Worm (Caenorhabditis elegans) whole organism, young adult: Measurements from ENCODE around the gene C52D10.3.

ENCODE experiments used
- B0336.3 ChIP-seq: fragments of 200-800 bp; sonication (Bioruptor generic); IDR thresholded peaks from 2 replicates; pipeline ENCODE4 v1.3.6; 2022; ENCODE audit warnings: missing genetic modification characterization, missing compliant biosample characterization
- F23B12.7 ChIP-seq: sonication (generic microtip); optimal IDR thresholded peaks from 2 replicates; lab custom pipeline; 2017; ENCODE audit warnings: missing genetic modification characterization, mild to moderate bottlenecking, missing compliant biosample characterization, antibody characterized with exemption, moderate library complexity; ENCODE audit not compliant: insufficient read depth
- F52B5.7 ChIP-seq: sonication (generic microtip); optimal IDR thresholded peaks from 2 replicates; lab custom pipeline; 2016; ENCODE audit warnings: mild to moderate bottlenecking, missing genetic modification characterization, missing compliant biosample characterization
- F55B11.4 ChIP-seq: sonication (generic microtip); optimal IDR thresholded peaks from 2 replicates; lab custom pipeline; 2016; ENCODE audit warnings: missing compliant biosample characterization, missing genetic modification characterization, borderline replicate concordance; ENCODE audit not compliant: insufficient read depth
- F57A8.1 ChIP-seq: fragments of 200-800 bp; sonication (Bioruptor generic); optimal IDR thresholded peaks from 2 replicates; lab custom pipeline; 2018; ENCODE audit warnings: mild to moderate bottlenecking, missing genetic modification characterization, moderate library complexity, missing compliant biosample characterization
- Y53F4B.3 ChIP-seq: fragments of 200-800 bp; sonication (Bioruptor generic); IDR thresholded peaks from 2 replicates; pipeline ENCODE4 v1.3.6; 2022; ENCODE audit warnings: missing genetic modification reagents, missing genetic modification characterization, missing compliant biosample characterization
- akir-1 ChIP-seq: fragments of 200-800 bp; sonication (Bioruptor generic); optimal IDR thresholded peaks from 2 replicates; lab custom pipeline; 2018; ENCODE audit warnings: mild to moderate bottlenecking, missing genetic modification characterization, moderate library complexity, missing compliant biosample characterization
- aptf-3 ChIP-seq: fragments of 200-800 bp; sonication (Bioruptor generic); IDR thresholded peaks from 2 replicates; pipeline ENCODE4 v1.3.6; 2022; ENCODE audit warnings: missing genetic modification characterization, missing compliant biosample characterization
- bed-1 ChIP-seq: fragments of 200-800 bp; sonication (Bioruptor generic); IDR thresholded peaks from 2 replicates; pipeline ENCODE4 v1.3.6; 2022; ENCODE audit warnings: missing genetic modification reagents, missing genetic modification characterization, missing compliant biosample characterization
- bed-2 ChIP-seq: fragments of 200-800 bp; sonication (Bioruptor generic); IDR thresholded peaks from 2 replicates; pipeline ENCODE4 v1.3.6; 2022; ENCODE audit warnings: missing genetic modification reagents, missing genetic modification characterization, missing compliant biosample characterization
- cebp-2 ChIP-seq: fragments of 200-800 bp; sonication (Bioruptor generic); IDR thresholded peaks from 2 replicates; pipeline ENCODE4 v1.3.6; 2022; ENCODE audit warnings: missing genetic modification characterization, missing compliant biosample characterization
- ceh-58 ChIP-seq: fragments of 200-800 bp; sonication (Bioruptor generic); IDR thresholded peaks from 2 replicates; pipeline ENCODE4 v1.3.6; 2022; ENCODE audit warnings: missing genetic modification characterization, missing compliant biosample characterization
- dpff-1 ChIP-seq: sonication (generic microtip); optimal IDR thresholded peaks from 2 replicates; lab custom pipeline; 2017; ENCODE audit warnings: mild to moderate bottlenecking, missing genetic modification characterization, missing compliant biosample characterization
- dpl-1 ChIP-seq: fragments of 150-350 bp; optimal IDR thresholded peaks from 2 replicates; lab custom pipeline; 2014; ENCODE audit warnings: missing biosample characterization, missing genetic modification reagents, missing genetic modification characterization
- fkh-3 ChIP-seq: sonication (generic microtip); optimal IDR thresholded peaks from 2 replicates; lab custom pipeline; 2016; ENCODE audit warnings: mild to moderate bottlenecking, missing genetic modification characterization, missing compliant biosample characterization
- lag-1 ChIP-seq: fragments of 200-800 bp; sonication (Bioruptor generic); IDR thresholded peaks from 2 replicates; pipeline ENCODE4 v1.3.6; 2022; ENCODE audit warnings: missing genetic modification reagents, missing genetic modification characterization, missing compliant biosample characterization
- lin-26 ChIP-seq: fragments of 200-800 bp; sonication (Bioruptor generic); IDR thresholded peaks from 2 replicates; pipeline ENCODE4 v1.3.6; 2022; ENCODE audit warnings: missing genetic modification reagents, missing genetic modification characterization, missing compliant biosample characterization
- lin-54 ChIP-seq: fragments of 200-800 bp; sonication (Bioruptor generic); optimal IDR thresholded peaks from 2 replicates; lab custom pipeline; 2018; ENCODE audit warnings: mild to moderate bottlenecking, missing genetic modification characterization, missing compliant biosample characterization
- lsy-27 ChIP-seq: sonication (generic microtip); optimal IDR thresholded peaks from 2 replicates; lab custom pipeline; 2017; ENCODE audit warnings: missing genetic modification characterization, mild to moderate bottlenecking, missing compliant biosample characterization, antibody characterized with exemption, missing genotype, borderline replicate concordance; ENCODE audit not compliant: insufficient read depth
- mcd-1 ChIP-seq: fragments of 200-800 bp; sonication (Bioruptor generic); IDR thresholded peaks from 2 replicates; pipeline ENCODE4 v1.3.6; 2022; ENCODE audit warnings: missing genetic modification reagents, missing genetic modification characterization, missing compliant biosample characterization
- mes-4 ChIP-seq: sonication (generic microtip); optimal IDR thresholded peaks from 2 replicates; lab custom pipeline; 2016; ENCODE audit warnings: missing genotype, missing genetic modification characterization, missing compliant biosample characterization
- mxl-1 ChIP-seq: sonication (generic microtip); optimal IDR thresholded peaks from 2 replicates; lab custom pipeline; 2016; ENCODE audit warnings: missing genetic modification characterization, missing compliant biosample characterization
- nfyb-1 ChIP-seq: fragments of 200-800 bp; sonication (Bioruptor generic); IDR thresholded peaks from 2 replicates; pipeline ENCODE4 v1.3.6; 2022; ENCODE audit warnings: missing genetic modification reagents, missing genetic modification characterization, missing compliant biosample characterization
- nhr-120 ChIP-seq: fragments of 200-800 bp; sonication (Bioruptor generic); IDR thresholded peaks from 2 replicates; pipeline ENCODE4 v1.3.6; 2022; ENCODE audit warnings: missing genetic modification characterization, missing compliant biosample characterization
- rec-8 ChIP-seq, 2 experiments: sonication (generic microtip); optimal IDR thresholded peaks; 2 replicates each; lab custom pipeline; 2016; ENCODE audit warnings: mild to moderate bottlenecking in 2 of 2, missing genetic modification characterization in 2 of 2, missing genetic modification reagents in 2 of 2, missing genotype in 2 of 2, missing biosample characterization in 1 of 2, missing compliant biosample characterization in 1 of 2, moderate library complexity in 1 of 2
- snpc-1.1 ChIP-seq: sonication (generic microtip); optimal IDR thresholded peaks from 2 replicates; lab custom pipeline; 2017; ENCODE audit warnings: missing genetic modification characterization, mild to moderate bottlenecking, missing compliant biosample characterization, antibody characterized with exemption, moderate library complexity, missing genotype, missing genetic modification reagents; ENCODE audit not compliant: insufficient read depth
- sptf-2 ChIP-seq: fragments of 200-800 bp; sonication (Bioruptor generic); optimal IDR thresholded peaks from 2 replicates; lab custom pipeline; 2018; ENCODE audit warnings: mild to moderate bottlenecking, missing genetic modification characterization, missing compliant biosample characterization
- tlf-1 ChIP-seq: fragments of 200-800 bp; sonication (Bioruptor generic); optimal IDR thresholded peaks from 2 replicates; lab custom pipeline; 2018; ENCODE audit warnings: mild to moderate bottlenecking, missing genetic modification characterization, missing compliant biosample characterization

C52D10.3 gene

DNA sequence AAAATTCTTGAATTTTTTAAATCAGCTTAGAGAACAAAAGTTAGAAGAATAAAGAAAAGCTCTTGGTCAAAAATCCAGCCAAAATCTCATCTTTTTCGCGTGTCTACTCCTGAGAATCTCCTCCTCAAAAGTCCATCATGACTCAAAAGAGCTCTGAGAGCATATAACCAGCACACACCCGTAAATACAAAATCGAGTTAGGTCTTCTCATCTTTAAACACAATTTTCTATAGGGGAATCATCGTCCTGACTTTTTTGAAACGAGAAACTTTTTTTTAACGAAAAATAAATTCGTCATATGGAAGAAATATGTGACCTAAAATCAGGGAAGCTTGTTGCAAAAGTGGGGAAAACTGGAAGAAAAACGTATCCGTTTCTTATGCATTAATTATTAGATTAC, 57.2 kb downstream of the C52D10.3 start:
- TF ChIP-seq bed-2: no peak
- TF ChIP-seq lin-26 (GFP tag; lab: Robert Waterston, UW): no peak
- no peak for TF ChIP-seq F52B5.7 (tag; lab: Kevin White, UChicago)
- no peak for TF ChIP-seq lin-54
- TF ChIP-seq B0336.3 (GFP tag; lab: Robert Waterston, UW): no peak
- no peak for TF ChIP-seq nhr-120 (GFP tag; lab: Robert Waterston, UW)
- TF ChIP-seq sptf-2 (GFP tag; lab: Kevin White, UChicago): no peak
- no peak for TF ChIP-seq dpff-1 (tag; lab: Kevin White, UChicago)
- no peak for TF ChIP-seq lag-1
- no peak for TF ChIP-seq mcd-1 (GFP tag; lab: Robert Waterston, UW)
- no peak for TF ChIP-seq ceh-58
- TF ChIP-seq aptf-3 (GFP tag; lab: Robert Waterston, UW): no peak

DNA sequence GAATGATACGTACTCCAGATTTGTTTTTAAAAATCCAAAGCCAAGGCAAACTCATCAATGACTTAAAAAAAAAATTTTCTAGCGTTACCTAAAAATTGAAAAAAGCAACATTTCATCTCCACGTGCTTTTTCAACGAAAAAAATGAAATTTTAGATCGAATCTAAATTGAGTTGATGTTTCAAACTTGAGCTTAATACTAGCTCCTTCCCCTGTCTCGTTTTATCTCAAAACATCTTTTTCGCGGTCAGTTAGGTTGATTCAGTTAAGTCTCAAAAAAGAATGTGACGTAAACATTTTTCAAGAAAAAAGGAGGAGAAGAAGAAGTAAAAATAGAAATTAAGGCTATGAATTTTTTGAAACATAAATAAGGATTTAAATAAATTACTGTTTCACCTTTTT, 60.8 kb downstream of the C52D10.3 start:
- TF ChIP-seq fkh-3 (tag; lab: Kevin White, UChicago) (no peak), mes-4 (tag; lab: Kevin White, UChicago) (no peak), F55B11.4 (no peak), lin-54 (no peak), cebp-2 (GFP tag; lab: Robert Waterston, UW) (no peak), dpl-1 (GFP tag; lab: Kevin White, UChicago) (no peak), snpc-1.1 (tag; lab: Kevin White, UChicago) (no peak), F23B12.7 (no peak), aptf-3 (GFP tag; lab: Robert Waterston, UW) (no peak), tlf-1 (GFP tag; lab: Kevin White, UChicago) (no peak), nfyb-1 (GFP tag; lab: Robert Waterston, UW) (no peak), mxl-1 (no peak)

DNA sequence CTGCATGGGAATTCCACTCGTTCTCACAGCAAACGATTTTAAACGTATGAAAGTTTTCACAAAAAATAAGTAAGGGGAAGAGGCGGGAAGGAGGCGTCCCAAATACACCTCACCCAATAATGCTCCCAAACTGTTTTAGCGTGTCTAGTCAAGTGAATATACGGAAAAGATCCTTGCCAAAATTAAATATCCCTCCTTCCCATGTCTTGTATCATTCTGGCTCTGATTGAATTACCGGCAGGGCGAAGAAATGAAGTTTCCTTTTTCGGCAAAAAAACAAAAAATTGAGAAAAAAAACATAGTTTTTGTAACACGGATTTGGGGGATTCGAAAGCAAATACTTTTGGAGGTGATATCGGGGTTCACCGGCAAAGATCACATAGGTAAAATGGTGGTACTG, 62.7 kb downstream of the C52D10.3 start:
- TF ChIP-seq F57A8.1 (GFP tag; lab: Kevin White, UChicago) (no peak), akir-1 (no peak), rec-8 (tag; optimal IDR thresholded peaks at IDR 0.05; lab: Kevin White, UChicago) (no peak), lsy-27 (tag; lab: Kevin White, UChicago) (no peak), bed-1 (GFP tag; lab: Robert Waterston, UW) (no peak), Y53F4B.3 (GFP tag; lab: Robert Waterston, UW) (no peak)
